Worm (Caenorhabditis elegans) whole organism, midembryonic: ENCODE results near the gene R02E12.4.

ENCODE experiments used
- T22C8.4 ChIP-seq: fragments of 200-800 bp; sonication (Bioruptor generic); IDR thresholded peaks from 2 replicates; pipeline ENCODE4 v1.3.6; 2022; ENCODE audit warnings: missing genetic modification characterization, missing compliant biosample characterization
- cog-1 ChIP-seq: sonication (generic microtip); optimal IDR thresholded peaks from 2 replicates; lab custom pipeline; 2016; ENCODE audit warnings: missing genetic modification characterization, missing compliant biosample characterization
- flt-1 ChIP-seq: fragments of 200-800 bp; sonication (Bioruptor generic); IDR thresholded peaks from 2 replicates; pipeline ENCODE4 v1.3.6; 2022; ENCODE audit warnings: missing genetic modification characterization, missing compliant biosample characterization
- klf-2 ChIP-seq: fragments of 200-800 bp; sonication (Bioruptor generic); conservative IDR thresholded peaks from 2 replicates; pipeline ENCODE4 v1.3.6; 2022; ENCODE audit warnings: missing genetic modification reagents, missing genetic modification characterization, missing compliant biosample characterization
- med-1 ChIP-seq: sonication (generic microtip); optimal IDR thresholded peaks from 2 replicates; lab custom pipeline; 2017; ENCODE audit warnings: missing genetic modification characterization, mild to moderate bottlenecking, missing compliant biosample characterization, antibody characterized with exemption, missing genetic modification reagents; ENCODE audit not compliant: insufficient read depth
- ref-1 ChIP-seq: fragments of 200-800 bp; sonication (Bioruptor generic); conservative IDR thresholded peaks from 2 replicates; pipeline ENCODE4 v1.3.6; 2022; ENCODE audit warnings: missing genetic modification reagents, missing genetic modification characterization, missing compliant biosample characterization
- tab-1 ChIP-seq: fragments of 200-800 bp; sonication (Bioruptor generic); IDR thresholded peaks from 2 replicates; pipeline ENCODE4 v1.3.6; 2022; ENCODE audit warnings: missing genetic modification characterization, missing compliant biosample characterization
- ztf-23 ChIP-seq: fragments of 200-800 bp; sonication (Bioruptor generic); IDR thresholded peaks from 2 replicates; pipeline ENCODE4 v1.3.6; 2022; ENCODE audit warnings: missing genetic modification reagents, missing genetic modification characterization, missing compliant biosample characterization
- ztf-29 ChIP-seq: fragments of 200-800 bp; sonication (Bioruptor generic); IDR thresholded peaks from 2 replicates; pipeline ENCODE4 v1.3.6; 2022; ENCODE audit warnings: missing genetic modification reagents, missing genetic modification characterization, missing compliant biosample characterization

The R02E12.4 gene

DNA sequence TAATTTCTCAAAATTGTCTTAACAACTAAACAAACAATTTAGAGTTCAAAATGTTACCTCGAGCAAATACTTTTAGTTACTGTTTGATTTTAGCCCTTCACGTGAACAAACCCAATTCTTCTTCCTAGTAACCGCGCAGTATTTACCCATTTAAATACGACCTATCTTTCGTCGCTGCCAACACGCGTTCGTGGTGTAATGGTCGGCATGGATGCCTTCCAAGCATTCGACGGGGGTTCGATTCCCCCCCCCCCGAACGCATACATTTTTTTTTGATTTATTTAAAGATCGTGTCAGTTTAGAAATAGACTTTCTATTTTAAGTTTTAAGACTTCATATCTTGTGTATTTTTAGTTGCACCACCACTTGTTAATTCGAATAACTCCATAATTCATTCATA lies 10.7 kb upstream of the R02E12.4 start:
- peak; percentile 86 for TF ChIP-seq tab-1 (GFP tag; lab: Robert Waterston, UW)
- peak; percentile 84 for TF ChIP-seq flt-1 (GFP tag; lab: Robert Waterston, UW)
- TF ChIP-seq ztf-23 = peak; percentile 87
- peak; percentile 70 for TF ChIP-seq ref-1 (GFP tag; lab: Robert Waterston, UW)
- TF ChIP-seq ztf-29 (GFP tag; lab: Robert Waterston, UW) = peak; percentile 76; the same call in 1 of the 2 replicates
- TF ChIP-seq med-1 (GFP tag; lab: Kevin White, UChicago) = no peak
- no peak for TF ChIP-seq klf-2 (GFP tag; lab: Robert Waterston, UW)
- TF ChIP-seq cog-1 = peak; percentile 46
- peak; percentile 75 for TF ChIP-seq T22C8.4 (GFP tag; lab: Robert Waterston, UW)

DNA sequence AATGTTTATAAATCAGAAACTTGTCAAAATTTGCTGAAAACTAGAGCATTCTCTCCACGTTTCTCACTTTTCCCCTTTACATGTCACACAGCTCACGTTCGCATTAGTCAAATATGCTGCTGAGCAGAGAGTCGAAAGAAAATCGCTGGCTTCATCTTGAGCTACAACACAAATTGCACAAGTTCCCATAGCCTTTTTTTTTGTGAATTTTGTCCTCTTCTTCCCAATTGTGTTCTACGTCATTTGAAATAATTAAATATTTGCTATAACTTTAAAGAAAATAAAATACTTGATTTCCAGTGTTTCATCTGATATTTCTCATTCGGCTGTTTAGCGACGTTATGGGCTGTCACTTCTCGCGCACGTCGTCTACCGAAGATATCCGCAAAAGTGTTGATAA lies 8.1 kb upstream of the R02E12.4 start, which contains the start of gene R02E12.5:
R02E12.5 (plus strand) TSS at position 301 of the 400 bp plus-strand sequence.
- no peak for TF ChIP-seq ref-1 (GFP tag; lab: Robert Waterston, UW)
- no peak for TF ChIP-seq ztf-29 (GFP tag; lab: Robert Waterston, UW)
- TF ChIP-seq cog-1 = no peak
- no peak for TF ChIP-seq klf-2 (GFP tag; lab: Robert Waterston, UW)
- TF ChIP-seq ztf-23 = no peak
- TF ChIP-seq flt-1 (GFP tag; lab: Robert Waterston, UW) = no peak
- no peak for TF ChIP-seq tab-1 (GFP tag; lab: Robert Waterston, UW)
- no peak for TF ChIP-seq T22C8.4 (GFP tag; lab: Robert Waterston, UW)
- no peak for TF ChIP-seq med-1 (GFP tag; lab: Kevin White, UChicago)

- TF ChIP-seq ztf-23 = no peak
These were observed 1.9 kb upstream of the R02E12.4 start, which contains the start of gene R02E12.12 for ce11 chrX:4003220-4003619. TSS of gene R02E12.12 (plus strand) at chrX:4003520.

- no peak for TF ChIP-seq tab-1 (GFP tag; lab: Robert Waterston, UW)
- no peak for TF ChIP-seq cog-1
These were observed 1.9 kb downstream of the R02E12.4 start for ce11 chrX:4006966-4007365.

- TF ChIP-seq med-1 (GFP tag; lab: Kevin White, UChicago) = no peak
- TF ChIP-seq klf-2 (GFP tag; lab: Robert Waterston, UW) = no peak
- TF ChIP-seq ztf-29 (GFP tag; lab: Robert Waterston, UW) = no peak
- TF ChIP-seq flt-1 (GFP tag; lab: Robert Waterston, UW) = no peak
- TF ChIP-seq ref-1 (GFP tag; lab: Robert Waterston, UW) = no peak
- no peak for TF ChIP-seq T22C8.4 (GFP tag; lab: Robert Waterston, UW)
- TF ChIP-seq tab-1 (GFP tag; lab: Robert Waterston, UW) = no peak
- TF ChIP-seq cog-1 = no peak
These were observed 2.6 kb downstream of the R02E12.4 start for ce11 chrX:4007724-4008123.

- TF ChIP-seq klf-2 (GFP tag; lab: Robert Waterston, UW) (no peak), T22C8.4 (GFP tag; lab: Robert Waterston, UW) (no peak), tab-1 (GFP tag; lab: Robert Waterston, UW) (no peak), ztf-23 (no peak), ztf-29 (GFP tag; lab: Robert Waterston, UW) (no peak), med-1 (GFP tag; lab: Kevin White, UChicago) (no peak), ref-1 (GFP tag; lab: Robert Waterston, UW) (no peak), flt-1 (GFP tag; lab: Robert Waterston, UW) (no peak), cog-1 (no peak)
These were observed 3.8 kb downstream of the R02E12.4 start for ce11 chrX:4008922-4009321.

DNA sequence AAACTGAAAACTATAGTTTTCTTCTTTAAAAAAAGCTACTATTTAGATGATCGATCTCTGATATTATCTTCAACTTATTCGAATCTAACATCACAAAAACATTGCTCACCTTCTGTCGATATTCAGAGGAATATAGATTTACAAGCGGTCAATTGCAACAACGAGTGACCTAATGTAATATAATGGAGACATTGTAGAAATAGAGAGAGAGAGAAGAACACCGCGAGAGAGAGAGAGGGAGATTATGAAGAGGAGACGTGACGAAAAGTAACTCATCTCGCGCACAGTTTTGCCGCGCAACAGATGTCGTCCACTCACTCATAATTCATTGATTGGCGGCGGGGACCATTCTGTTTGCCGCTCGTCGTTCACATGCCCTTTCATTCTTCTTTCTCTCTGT lies 5.3 kb downstream of the R02E12.4 start:
- TF ChIP-seq T22C8.4 (GFP tag; lab: Robert Waterston, UW) (no peak), cog-1 (no peak)

DNA sequence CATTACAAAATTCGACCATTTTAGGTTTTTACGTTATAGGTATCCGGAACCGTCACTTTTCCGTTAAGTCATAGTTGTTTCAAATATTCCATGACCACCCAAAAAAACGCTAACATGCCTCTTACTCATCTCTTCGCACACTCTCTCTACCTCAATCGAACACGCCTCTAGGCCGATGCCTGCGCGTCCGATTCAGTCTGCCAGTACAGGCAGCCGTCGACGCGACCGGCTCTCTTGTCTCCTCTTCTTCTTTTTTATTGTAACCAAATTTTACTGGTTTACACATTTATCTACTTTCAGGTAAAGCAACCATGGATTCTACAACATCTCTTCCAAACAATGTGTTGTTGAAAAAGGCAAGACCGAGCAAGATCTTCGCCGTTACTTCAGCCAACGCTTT lies 6.8 kb downstream of the R02E12.4 start, which contains the start of gene mop-25.1:
mop-25.1 (plus strand) TSS at position 301 of the 400 bp plus-strand sequence.
- TF ChIP-seq T22C8.4 (GFP tag; lab: Robert Waterston, UW) = no peak
- no peak for TF ChIP-seq tab-1 (GFP tag; lab: Robert Waterston, UW)
- TF ChIP-seq ztf-29 (GFP tag; lab: Robert Waterston, UW) = no peak
- no peak for TF ChIP-seq ztf-23
- TF ChIP-seq flt-1 (GFP tag; lab: Robert Waterston, UW) = no peak
- TF ChIP-seq med-1 (GFP tag; lab: Kevin White, UChicago) = no peak
- no peak for TF ChIP-seq klf-2 (GFP tag; lab: Robert Waterston, UW)
- TF ChIP-seq ref-1 (GFP tag; lab: Robert Waterston, UW) = no peak
- no peak for TF ChIP-seq cog-1

ce11 chrX:4016113-4016512 lies 11.0 kb downstream of the R02E12.4 start, which contains the start of gene hrg-1:
TSS of gene hrg-1 (minus strand) at chrX:4016221.
- TF ChIP-seq ztf-23 = no peak
- TF ChIP-seq med-1 (GFP tag; lab: Kevin White, UChicago) = no peak

DNA sequence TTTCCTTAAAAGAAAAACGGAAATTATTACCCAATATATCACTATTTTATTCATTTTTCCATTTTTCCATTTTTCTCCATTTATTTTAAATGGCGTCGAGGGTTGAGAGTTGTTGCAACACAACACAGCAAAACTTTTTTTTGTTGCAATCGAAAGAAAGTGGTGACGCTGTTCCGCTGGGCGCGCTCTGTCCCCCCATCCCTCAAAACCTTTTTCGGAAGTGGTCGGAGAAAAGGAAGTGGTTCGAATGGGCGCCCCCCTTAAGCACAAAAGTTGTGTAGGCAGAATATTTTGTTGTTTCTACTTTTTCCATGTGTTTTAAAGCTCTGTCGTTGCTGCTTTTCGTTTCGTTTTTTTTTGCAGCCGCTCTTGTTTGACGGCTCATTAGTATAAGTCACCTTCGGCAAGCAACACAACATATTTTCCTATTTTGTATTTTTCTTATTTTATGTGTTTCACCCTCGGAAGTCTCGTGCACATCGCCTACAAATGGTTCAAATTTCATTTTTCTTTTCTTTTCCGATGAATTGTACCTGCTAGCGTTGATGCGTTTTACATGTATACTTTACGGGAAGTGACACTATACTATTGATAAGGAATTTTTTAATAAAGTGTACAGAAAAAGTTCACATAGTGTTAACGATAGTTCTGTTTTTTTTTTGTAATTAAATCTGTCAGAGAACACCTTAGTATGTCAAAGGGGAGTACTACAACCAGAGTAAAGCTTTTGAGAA lies 12.6 kb downstream of the R02E12.4 start:
- TF ChIP-seq klf-2 (GFP tag; lab: Robert Waterston, UW) (no peak), med-1 (GFP tag; lab: Kevin White, UChicago) (no peak), T22C8.4 (GFP tag; lab: Robert Waterston, UW) (no peak), ztf-23 (no peak), ref-1 (GFP tag; lab: Robert Waterston, UW) (no peak), flt-1 (GFP tag; lab: Robert Waterston, UW) (no peak)
